Fruit fly (Drosophila melanogaster): ENCODE data around the gene CtsL4.

CtsL4 gene

dm6 chr2L:10375464-10376236, 19.3 kb upstream of the CtsL4 start, which contains the start of the genes CG33303 and dpr19 (continued):
- TF ChIP-seq CG10654 (GFP tag; optimal IDR thresholded peaks at IDR 0.05) (peak; percentile 29), grn (GFP tag; optimal IDR thresholded peaks at IDR 0.05) (no peak), CG32772 (GFP tag; IDR thresholded peaks at IDR 0.05) (peak; percentile 47), CG7786 (GFP tag; optimal IDR thresholded peaks at IDR 0.05) (no peak), stc (GFP tag; IDR thresholded peaks at IDR 0.05) (peak; percentile 74), Dp (GFP tag; optimal IDR thresholded peaks at IDR 0.05) (peak; percentile 30), YL-1 (GFP tag; optimal IDR thresholded peaks at IDR 0.05) (peak; percentile 85), CTCF (GFP tag; optimal IDR thresholded peaks at IDR 0.05) (peak; percentile 15), CG4328 (GFP tag; optimal IDR thresholded peaks at IDR 0.05) (peak; percentile 74), az2 (GFP tag; optimal IDR thresholded peaks at IDR 0.05) (peak; percentile 54), CG8924 (tag; optimal IDR thresholded peaks at IDR 0.05) (peak; percentile 90), mam (GFP tag; optimal IDR thresholded peaks at IDR 0.05) (no peak), amos (GFP tag; IDR thresholded peaks at IDR 0.05; ENCODE audit: partially characterized antibody) (no peak; the same call in 1 of the 2 replicates), Fer2 (tag; optimal IDR thresholded peaks at IDR 0.05) (peak; percentile 48), bbx (GFP tag; IDR thresholded peaks at IDR 0.05; ENCODE audit: partially characterized antibody) (0 out of 2 replicates have a peak, but pooled peaks have one; percentile 19), Chrac-16 (GFP tag; optimal IDR thresholded peaks at IDR 0.05) (peak; percentile 38), nom (GFP tag; optimal IDR thresholded peaks at IDR 0.05) (peak; percentile 32), Xrp1 (GFP tag; IDR thresholded peaks at IDR 0.05) (peak; percentile 76), CG17186 (GFP tag; optimal IDR thresholded peaks at IDR 0.05) (no peak), cad (GFP tag; optimal IDR thresholded peaks at IDR 0.05) (no peak), CG3726 (GFP tag; IDR thresholded peaks at IDR 0.05) (peak; percentile 51; the same call in 1 of the 3 replicates), CG13287 (GFP tag; IDR thresholded peaks at IDR 0.05; ENCODE audit: partially characterized antibody) (peak; percentile 35; the same call in 1 of the 2 replicates), Eip74EF (GFP tag; optimal IDR thresholded peaks at IDR 0.05) (peak in 1 of 2 experiments; percentile 79), CG10959 (GFP tag; IDR thresholded peaks at IDR 0.05) (no peak), CG8290 (GFP tag; optimal IDR thresholded peaks at IDR 0.05) (peak; percentile 73), CG8290 (tag; optimal IDR thresholded peaks at IDR 0.05) (no peak), CG18619 (GFP tag; optimal IDR thresholded peaks at IDR 0.05) (peak; percentile 68), CG15011 (GFP tag; optimal IDR thresholded peaks at IDR 0.05) (peak; percentile 49), chm (GFP tag; IDR thresholded peaks at IDR 0.05) (no peak; the same call in 1 of the 2 replicates), CG8388 (GFP tag; optimal IDR thresholded peaks at IDR 0.05) (peak; percentile 86), CG2712 (tag; optimal IDR thresholded peaks at IDR 0.05) (peak; percentile 92), sug (tag; optimal IDR thresholded peaks at IDR 0.05) (peak; percentile 79), CG1024 (GFP tag; IDR thresholded peaks at IDR 0.05) (0 out of 2 replicates have a peak, but pooled peaks have one; percentile 35), CG4707 (GFP tag; optimal IDR thresholded peaks at IDR 0.05) (no peak), zen (tag; optimal IDR thresholded peaks at IDR 0.05) (peak; percentile 64), Optix (GFP tag; IDR thresholded peaks at IDR 0.05) (no peak), CG8944 (GFP tag; optimal IDR thresholded peaks at IDR 0.05) (no peak), CG12744 (GFP tag; optimal IDR thresholded peaks at IDR 0.05) (no peak), psq (GFP tag; optimal IDR thresholded peaks at IDR 0.05) (peak; percentile 10), BtbVII (GFP tag; optimal IDR thresholded peaks at IDR 0.05) (peak; percentile 49), unc-4 (GFP tag; IDR thresholded peaks at IDR 0.05; ENCODE audit: partially characterized antibody) (no peak), Ravus (GFP tag; IDR thresholded peaks at IDR 0.05) (no peak), chinmo (GFP tag; IDR thresholded peaks at IDR 0.05; ENCODE audit: partially characterized antibody) (0 out of 4 replicates have a peak, but pooled peaks have one; percentile 41), seq (GFP tag; IDR thresholded peaks at IDR 0.05) (0 out of 2 replicates have a peak, but pooled peaks have one; percentile 7), CG6254 (GFP tag; optimal IDR thresholded peaks at IDR 0.05) (peak; percentile 38), CG11247 (GFP tag; IDR thresholded peaks at IDR 0.05) (0 out of 2 replicates have a peak, but pooled peaks have one; percentile 29), CrebB (tag; optimal IDR thresholded peaks at IDR 0.05) (peak; percentile 29), HHEX (GFP tag; optimal IDR thresholded peaks at IDR 0.05) (peak; percentile 71), ap (GFP tag; IDR thresholded peaks at IDR 0.05) (peak; percentile 67)
